Worm (Caenorhabditis elegans): ENCODE data around the gene dmsr-12.

- TF ChIP-seq C08G9.2 (tag; optimal IDR thresholded peaks at IDR 0.05) (no peak), pha-4 (tag; optimal IDR thresholded peaks at IDR 0.05) (no peak), nhr-11 (tag; optimal IDR thresholded peaks at IDR 0.05) (no peak), hlh-30 (tag; optimal IDR thresholded peaks at IDR 0.05; ENCODE audit: insufficient read depth) (no peak), ceh-31 (tag; optimal IDR thresholded peaks at IDR 0.05) (no peak), ceh-22 (tag; optimal IDR thresholded peaks at IDR 0.05) (no peak), pag-3 (tag; optimal IDR thresholded peaks at IDR 0.05; ENCODE audit: borderline replicate concordance) (no peak), zip-5 (tag; optimal IDR thresholded peaks at IDR 0.05) (no peak), pax-1 (tag; optimal IDR thresholded peaks at IDR 0.05) (no peak)
These were observed 13.3 kb downstream of the dmsr-12 start for ce11 chrV:6792973-6793372.
